Fruit fly (Drosophila melanogaster): ENCODE results near the gene CG14427.
A peak's percentile ranks its signal among the peaks of the same experiment; 100 is the strongest.

DNA sequence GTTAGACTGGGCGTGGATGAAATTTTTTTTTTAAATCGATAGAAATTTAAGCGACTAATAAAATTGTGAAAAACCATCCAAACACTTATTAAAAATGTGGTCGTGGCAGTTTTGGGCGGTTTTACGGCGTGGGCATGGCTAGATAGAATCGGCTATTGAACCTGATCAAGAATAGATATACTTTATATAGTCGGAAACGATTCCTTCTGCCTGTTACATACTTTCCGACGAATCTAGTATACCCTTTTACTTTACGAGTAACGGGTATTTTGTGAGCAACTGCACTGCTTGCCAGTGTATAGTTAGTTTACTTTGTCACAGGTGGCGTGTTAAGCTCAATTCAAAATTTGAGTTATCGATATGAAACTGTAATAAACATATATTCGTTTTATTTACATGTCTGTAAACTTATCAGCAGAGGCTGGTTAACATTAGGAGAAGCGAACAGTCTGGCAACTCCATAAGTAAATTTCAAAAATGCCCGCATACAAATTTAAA lies 25.4 kb upstream of the CG14427 start:
- no peak for TF ChIP-seq CG7045 (GFP tag; optimal IDR thresholded peaks at IDR 0.05)
- TF ChIP-seq cic (GFP tag; optimal IDR thresholded peaks at IDR 0.05): peak; percentile 98
- TF ChIP-seq CG14711 (tag; optimal IDR thresholded peaks at IDR 0.05): peak; percentile 19
- TF ChIP-seq CG11617 (GFP tag; optimal IDR thresholded peaks at IDR 0.05): peak; percentile 44
- no peak for TF ChIP-seq ovo (GFP tag; optimal IDR thresholded peaks at IDR 0.05)
- no peak for TF ChIP-seq CG12768 (GFP tag; optimal IDR thresholded peaks at IDR 0.05)
- TF ChIP-seq cnc (optimal IDR thresholded peaks at IDR 0.05): no peak
- peak; percentile 2 for TF ChIP-seq CG5204 (GFP tag; optimal IDR thresholded peaks at IDR 0.05)
